Worm (Caenorhabditis elegans) whole organism, L4 larva: ENCODE measurements around the gene smc-5.

Experiments used
- F37D6.2 ChIP-seq: sonication (generic microtip); optimal IDR thresholded peaks from 2 replicates; lab custom pipeline; 2016; ENCODE audit warnings: mild to moderate bottlenecking, missing genetic modification characterization, missing compliant biosample characterization
- F49E8.2 ChIP-seq: sonication (generic microtip); optimal IDR thresholded peaks from 2 replicates; lab custom pipeline; 2016; ENCODE audit warnings: missing compliant biosample characterization, mild to moderate bottlenecking, missing genetic modification characterization, borderline replicate concordance
- Y105C5A.15 ChIP-seq: fragments of 200-800 bp; sonication (Bioruptor generic); IDR thresholded peaks from 2 replicates; pipeline ENCODE4 v1.3.6; 2022; ENCODE audit warnings: missing genetic modification characterization, missing compliant biosample characterization
- Y48G9A.11 ChIP-seq: fragments of 200-800 bp; sonication (Bioruptor generic); IDR thresholded peaks from 2 replicates; pipeline ENCODE4 v1.3.6; 2022; ENCODE audit warnings: missing genetic modification reagents, missing genetic modification characterization, missing compliant biosample characterization
- Y5F2A.4 ChIP-seq: fragments of 200-800 bp; sonication (Bioruptor generic); optimal IDR thresholded peaks from 2 replicates; lab custom pipeline; 2018; ENCODE audit warnings: mild to moderate bottlenecking, missing genetic modification characterization, missing compliant biosample characterization
- ZK337.2 ChIP-seq: fragments of 200-800 bp; sonication (Bioruptor generic); IDR thresholded peaks from 2 replicates; pipeline ENCODE4 v1.3.6; 2022; ENCODE audit warnings: missing genetic modification reagents, missing genetic modification characterization, missing compliant biosample characterization
- aly-2 ChIP-seq: sonication (generic microtip); optimal IDR thresholded peaks from 2 replicates; lab custom pipeline; 2018; ENCODE audit warnings: missing biosample characterization, missing genetic modification characterization
- ceh-62 ChIP-seq: sonication (generic microtip); optimal IDR thresholded peaks from 2 replicates; lab custom pipeline; 2017; ENCODE audit warnings: missing biosample characterization, missing genetic modification characterization
- ceh-82 ChIP-seq: sonication (generic microtip); optimal IDR thresholded peaks from 2 replicates; lab custom pipeline; 2017; ENCODE audit warnings: missing biosample characterization, missing genetic modification characterization
- daf-16 ChIP-seq, 3 experiments: sonication (generic microtip); optimal IDR thresholded peaks; 2 replicates each; lab custom pipeline; 2016 to 2017; ENCODE audit warnings: missing genetic modification characterization in 3 of 3, missing genetic modification reagents in 3 of 3, mild to moderate bottlenecking in 2 of 3, missing compliant biosample characterization in 2 of 3, missing biosample characterization in 1 of 3, moderate library complexity in 1 of 3
- daf-19 ChIP-seq: fragments of 200-800 bp; sonication (Bioruptor generic); conservative IDR thresholded peaks from 2 replicates; pipeline ENCODE4 v1.3.6; 2022; ENCODE audit warnings: missing genetic modification characterization, missing compliant biosample characterization
- daf-8 ChIP-seq: fragments of 200-800 bp; sonication (Bioruptor generic); IDR thresholded peaks from 2 replicates; pipeline ENCODE4 v1.3.6; 2022; ENCODE audit warnings: missing genetic modification characterization, missing compliant biosample characterization
- dmd-9 ChIP-seq: fragments of 200-800 bp; sonication (Bioruptor generic); IDR thresholded peaks from 2 replicates; pipeline ENCODE4 v1.3.6; 2022; ENCODE audit warnings: missing genetic modification reagents, missing genetic modification characterization, missing compliant biosample characterization
- dpl-1 ChIP-seq: fragments of 150-350 bp; optimal IDR thresholded peaks from 2 replicates; lab custom pipeline; 2014; ENCODE audit warnings: missing biosample characterization, missing genetic modification reagents, missing genetic modification characterization
- fkh-10 ChIP-seq: fragments of 150-350 bp; optimal IDR thresholded peaks from 2 replicates; lab custom pipeline; 2014; ENCODE audit warnings: missing biosample characterization, missing genetic modification reagents, missing genetic modification characterization
- hlh-11 ChIP-seq: fragments of 200-800 bp; sonication (Bioruptor generic); optimal IDR thresholded peaks from 2 replicates; lab custom pipeline; 2018; ENCODE audit warnings: mild to moderate bottlenecking, missing genetic modification characterization, missing compliant biosample characterization
- hlh-30 ChIP-seq: sonication (generic microtip); optimal IDR thresholded peaks from 2 replicates; lab custom pipeline; 2017; ENCODE audit warnings: antibody characterized with exemption, mild to moderate bottlenecking, missing genetic modification characterization, missing compliant biosample characterization; ENCODE audit not compliant: insufficient read depth
- jun-1 ChIP-seq: fragments of 150-350 bp; optimal IDR thresholded peaks from 2 replicates; lab custom pipeline; 2014; ENCODE audit warnings: missing biosample characterization, missing genetic modification reagents, missing genetic modification characterization
- lin-15B ChIP-seq: fragments of 150-350 bp; sonication (generic microtip); optimal IDR thresholded peaks from 3 replicates; lab custom pipeline; 2014; ENCODE audit warnings: missing biosample characterization, missing genetic modification characterization
- lin-38 ChIP-seq: fragments of 200-800 bp; sonication (Bioruptor generic); IDR thresholded peaks from 2 replicates; pipeline ENCODE4 v1.3.6; 2022; ENCODE audit warnings: missing genetic modification reagents, missing genetic modification characterization, missing compliant biosample characterization
- lir-3 ChIP-seq: sonication (generic microtip); optimal IDR thresholded peaks from 2 replicates; lab custom pipeline; 2016; ENCODE audit warnings: mild to moderate bottlenecking, missing genetic modification characterization, missing compliant biosample characterization
- madf-5 ChIP-seq, 2 experiments: fragments of 200-800 bp; sonication (Bioruptor generic); IDR thresholded peaks; 2 replicates each; pipeline ENCODE4 v1.3.6; 2022; ENCODE audit warnings: missing compliant biosample characterization in 2 of 2, missing genetic modification characterization in 2 of 2
- madf-9 ChIP-seq: fragments of 200-800 bp; sonication (Bioruptor generic); conservative IDR thresholded peaks from 2 replicates; pipeline ENCODE4 v1.3.6; 2022; ENCODE audit warnings: missing genetic modification reagents, missing genetic modification characterization, missing compliant biosample characterization
- mdl-1 ChIP-seq, 2 experiments: fragments of 150-350 bp in 1 of 2; sonication (generic microtip) in 1 of 2; optimal IDR thresholded peaks; 2 replicates each; lab custom pipeline; 2014 to 2017; ENCODE audit warnings: missing biosample characterization in 2 of 2, missing genetic modification characterization in 2 of 2
- mdt-29 ChIP-seq: fragments of 200-800 bp; sonication (Bioruptor generic); IDR thresholded peaks from 2 replicates; pipeline ENCODE4 v1.3.6; 2022; ENCODE audit warnings: missing genetic modification reagents, missing genetic modification characterization, missing compliant biosample characterization
- mep-1 ChIP-seq: fragments of 150-350 bp; sonication (generic microtip); optimal IDR thresholded peaks from 3 replicates; lab custom pipeline; 2014; ENCODE audit warnings: missing biosample characterization, missing genetic modification characterization
- mxl-2 ChIP-seq: fragments of 200-800 bp; sonication (Bioruptor generic); conservative IDR thresholded peaks from 2 replicates; pipeline ENCODE4 v1.3.6; 2022; ENCODE audit warnings: missing genetic modification reagents, missing genetic modification characterization, missing compliant biosample characterization
- nhr-10 ChIP-seq: fragments of 150-350 bp; optimal IDR thresholded peaks from 2 replicates; lab custom pipeline; 2014; ENCODE audit warnings: missing biosample characterization, missing genetic modification characterization
- nhr-102 ChIP-seq: sonication (generic microtip); optimal IDR thresholded peaks from 2 replicates; lab custom pipeline; 2016; ENCODE audit warnings: mild to moderate bottlenecking, missing genetic modification characterization, moderate library complexity, missing compliant biosample characterization
- nhr-111 ChIP-seq: fragments of 200-800 bp; sonication (Bioruptor generic); optimal IDR thresholded peaks from 2 replicates; lab custom pipeline; 2018; ENCODE audit warnings: mild to moderate bottlenecking, missing genetic modification characterization, missing compliant biosample characterization
- nhr-25 ChIP-seq: sonication (generic microtip); optimal IDR thresholded peaks from 2 replicates; lab custom pipeline; 2017; ENCODE audit warnings: missing genetic modification characterization, mild to moderate bottlenecking, missing compliant biosample characterization, antibody characterized with exemption, moderate library complexity, borderline replicate concordance; ENCODE audit not compliant: insufficient read depth
- pha-4 ChIP-seq, 2 experiments: fragments of 150-350 bp in 1 of 2; fragments of 200-800 bp in 1 of 2; sonication (Bioruptor generic) in 1 of 2; IDR thresholded peaks in 1 of 2; optimal IDR thresholded peaks in 1 of 2; 2 replicates each; pipeline versions ENCODE4 v1.3.6 to Lab custom; 2014 to 2022; ENCODE audit warnings: missing genetic modification characterization in 2 of 2, missing genetic modification reagents in 2 of 2, missing biosample characterization in 1 of 2, missing compliant biosample characterization in 1 of 2
- pqm-1 ChIP-seq: sonication (generic microtip); optimal IDR thresholded peaks from 2 replicates; lab custom pipeline; 2017; ENCODE audit warnings: missing biosample characterization, missing genetic modification characterization
- saeg-2 ChIP-seq: fragments of 200-800 bp; sonication (Bioruptor generic); IDR thresholded peaks from 2 replicates; pipeline ENCODE4 v1.3.6; 2022; ENCODE audit warnings: missing genetic modification reagents, missing genetic modification characterization, missing compliant biosample characterization
- skn-1 ChIP-seq: fragments of 150-350 bp; optimal IDR thresholded peaks from 2 replicates; lab custom pipeline; 2014; ENCODE audit warnings: missing biosample characterization, missing genetic modification characterization
- spr-3 ChIP-seq: fragments of 200-800 bp; sonication (Bioruptor generic); optimal IDR thresholded peaks from 2 replicates; lab custom pipeline; 2018; ENCODE audit warnings: mild to moderate bottlenecking, missing genetic modification characterization, missing compliant biosample characterization
- unc-130 ChIP-seq: sonication (generic microtip); optimal IDR thresholded peaks from 2 replicates; lab custom pipeline; 2016; ENCODE audit warnings: missing genetic modification reagents, missing genetic modification characterization, missing compliant biosample characterization
- unc-39 ChIP-seq: sonication (generic microtip); optimal IDR thresholded peaks from 2 replicates; lab custom pipeline; 2017; ENCODE audit warnings: missing biosample characterization, missing genetic modification characterization
- unc-62 ChIP-seq, 3 experiments: fragments of 150-350 bp in 1 of 3; sonication (generic microtip); optimal IDR thresholded peaks in 2 of 3; peaks in 1 of 3; 1 replicate in 1 of 3; 2 replicates in 2 of 3; lab custom pipeline; 2014 to 2017; ENCODE audit warnings: missing biosample characterization in 3 of 3, missing genetic modification characterization in 3 of 3, missing genetic modification reagents in 3 of 3, missing genotype in 1 of 3
- vab-7 ChIP-seq: fragments of 200-800 bp; sonication (Bioruptor generic); IDR thresholded peaks from 2 replicates; pipeline ENCODE4 v1.3.6; 2022; ENCODE audit warnings: missing genetic modification reagents, missing genetic modification characterization, missing compliant biosample characterization
- zfp-2 ChIP-seq: sonication (generic microtip); optimal IDR thresholded peaks from 2 replicates; lab custom pipeline; 2016; ENCODE audit warnings: mild to moderate bottlenecking, missing genetic modification characterization, missing compliant biosample characterization
- zfp-3 ChIP-seq: fragments of 200-800 bp; sonication (Bioruptor generic); conservative IDR thresholded peaks from 2 replicates; pipeline ENCODE4 v1.3.6; 2022; ENCODE audit warnings: missing genetic modification reagents, missing genetic modification characterization, missing compliant biosample characterization
- zip-11 ChIP-seq: fragments of 200-800 bp; sonication (Bioruptor generic); IDR thresholded peaks from 2 replicates; pipeline ENCODE4 v1.3.6; 2022; ENCODE audit warnings: missing genetic modification characterization, missing compliant biosample characterization
- zip-2 ChIP-seq: fragments of 150-350 bp; optimal IDR thresholded peaks from 2 replicates; lab custom pipeline; 2014; ENCODE audit warnings: missing biosample characterization, missing genetic modification characterization
- ztf-11 ChIP-seq: fragments of 150-350 bp; optimal IDR thresholded peaks from 2 replicates; lab custom pipeline; 2014; ENCODE audit warnings: missing biosample characterization, missing genetic modification characterization
- ztf-7 ChIP-seq: fragments of 150-350 bp; optimal IDR thresholded peaks from 2 replicates; lab custom pipeline; 2014; ENCODE audit warnings: missing biosample characterization, missing genetic modification characterization

Gene smc-5

ce11 chrII:5050776-5051175 is 11.1 kb upstream of the smc-5 start:
- TF ChIP-seq zip-2 (tag; lab: Kevin White, UChicago), result no peak
- no peak for TF ChIP-seq zfp-3 (GFP tag; lab: Robert Waterston, UW)
- no peak for TF ChIP-seq ceh-82 (tag; lab: Kevin White, UChicago)
- no peak for TF ChIP-seq nhr-111 (GFP tag; lab: Kevin White, UChicago)
- no peak for TF ChIP-seq lin-38 (GFP tag; lab: Robert Waterston, UW)
- TF ChIP-seq F37D6.2 (tag; lab: Kevin White, UChicago), result no peak
- TF ChIP-seq aly-2, result no peak

DNA sequence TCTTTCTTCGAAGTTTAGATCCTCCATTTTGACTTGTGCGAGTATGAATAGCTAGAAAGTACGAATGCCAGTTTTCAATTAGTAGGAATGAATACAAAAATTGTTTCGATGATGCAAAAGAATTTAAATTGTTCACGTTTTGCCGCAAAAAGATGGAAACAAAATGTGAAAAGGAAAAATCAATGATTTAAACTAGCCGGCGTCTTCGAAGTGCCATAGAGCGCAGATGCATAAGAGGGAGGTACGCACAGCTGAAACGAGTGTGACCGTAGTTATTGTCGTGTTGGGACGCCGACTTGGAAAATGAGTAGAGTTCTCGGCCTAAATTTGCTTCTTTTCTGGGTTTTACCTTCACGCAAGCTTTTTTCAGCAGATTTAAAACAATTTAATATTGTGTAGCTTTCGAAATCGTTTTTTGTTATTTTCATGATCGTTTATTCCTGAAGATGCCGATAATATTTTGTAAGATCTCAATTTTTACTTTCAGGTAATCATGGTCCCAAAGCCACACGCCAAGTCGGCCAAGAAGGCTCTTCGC is 6.7 kb upstream of the smc-5 start, which contains the start of the genes ify-1 and rpl-22:
Gene ify-1, minus strand, starts transcription at position 51 of the 538 bp plus-strand sequence.
Gene rpl-22, plus strand, starts transcription at position 488 of the 538 bp plus-strand sequence.
- TF ChIP-seq skn-1 (tag; lab: Kevin White, UChicago) (no peak), vab-7 (GFP tag; lab: Robert Waterston, UW) (0 out of 2 replicates have a peak, but pooled peaks have one; percentile 60), madf-9 (GFP tag; lab: Robert Waterston, UW) (0 out of 2 replicates have a peak, but pooled peaks have one; percentile 21), F49E8.2 (tag; lab: Kevin White, UChicago) (peak; percentile 61), mxl-2 (GFP tag; lab: Robert Waterston, UW) (no peak), dmd-9 (GFP tag; lab: Robert Waterston, UW) (0 out of 2 replicates have a peak, but pooled peaks have one; percentile 35), ztf-11 (no peak), zip-11 (GFP tag; lab: Robert Waterston, UW) (no peak), pqm-1 (tag; lab: Kevin White, UChicago) (peak; percentile 14), daf-19 (GFP tag; lab: Robert Waterston, UW) (no peak), daf-8 (no peak), unc-130 (GFP tag; lab: Kevin White, UChicago) (peak; percentile 81), F37D6.2 (tag; lab: Kevin White, UChicago) (peak; percentile 56), hlh-11 (tag; lab: Kevin White, UChicago) (peak; percentile 89), mdt-29 (GFP tag; lab: Robert Waterston, UW) (no peak), nhr-111 (GFP tag; lab: Kevin White, UChicago) (no peak), spr-3 (GFP tag; lab: Kevin White, UChicago) (peak; percentile 24), madf-5 (GFP tag; IDR thresholded peaks at IDR 0.05; lab: Robert Waterston, UW) (no peak), ztf-7 (tag; lab: Kevin White, UChicago) (peak; percentile 78), jun-1 (peak; percentile 69), hlh-30 (tag; lab: Kevin White, UChicago) (peak; percentile 94), nhr-10 (tag; lab: Kevin White, UChicago) (peak; percentile 36), dpl-1 (peak; percentile 94), nhr-25 (tag; lab: Kevin White, UChicago) (peak; percentile 94), saeg-2 (GFP tag; lab: Robert Waterston, UW) (no peak), lin-15B (tag; lab: Kevin White, UChicago) (peak; percentile 87), zfp-3 (GFP tag; lab: Robert Waterston, UW) (peak; percentile 50; the same call in 1 of the 2 replicates), Y48G9A.11 (no peak), ZK337.2 (no peak), Y5F2A.4 (GFP tag; lab: Kevin White, UChicago) (no peak), ceh-62 (tag; lab: Kevin White, UChicago) (no peak), fkh-10 (GFP tag; lab: Kevin White, UChicago) (peak; percentile 91), mdl-1 (tag; optimal IDR thresholded peaks at IDR 0.05; lab: Kevin White, UChicago) (peak in 1 of 2 experiments; percentile 53), lin-38 (GFP tag; lab: Robert Waterston, UW) (peak; percentile 99), nhr-102 (tag; lab: Kevin White, UChicago) (peak; percentile 82), zfp-2 (tag; lab: Kevin White, UChicago) (peak; percentile 57), Y105C5A.15 (GFP tag; lab: Robert Waterston, UW) (no peak), mep-1 (peak; percentile 96), pha-4 (GFP tag; IDR thresholded peaks at IDR 0.05; lab: Robert Waterston, UW) (peak; percentile 63; the same call in 1 of the 2 replicates), pha-4 (tag; optimal IDR thresholded peaks at IDR 0.05; lab: Kevin White, UChicago) (peak; percentile 97), unc-39 (tag; lab: Kevin White, UChicago) (no peak), lir-3 (no peak), daf-16 (GFP tag; optimal IDR thresholded peaks at IDR 0.05; lab: Kevin White, UChicago) (peak in 1 of 2 experiments; percentile 38), daf-16 (tag; optimal IDR thresholded peaks at IDR 0.05; lab: Kevin White, UChicago) (peak; percentile 84), unc-62 (GFP tag; optimal IDR thresholded peaks at IDR 0.05 in 1 of 2; lab: Kevin White, UChicago) (peak in 1 of 2 experiments; percentile 98), unc-62 (tag; optimal IDR thresholded peaks at IDR 0.05; lab: Kevin White, UChicago) (peak; percentile 35)
